Worm (Caenorhabditis elegans): Measurements from ENCODE around the gene C49C8.6.

The C49C8.6 gene

ce11 chrIV:8658122-8658521 lies at the start of gene C49C8.6:
C49C8.6 (minus strand) TSS chrIV:8658222.
- TF ChIP-seq aly-2 (tag; optimal IDR thresholded peaks at IDR 0.05) (no peak), nhr-11 (tag; optimal IDR thresholded peaks at IDR 0.05) (no peak), nhr-21 (tag; optimal IDR thresholded peaks at IDR 0.05) (no peak), lsy-2 (tag; optimal IDR thresholded peaks at IDR 0.05) (no peak), ztf-1 (GFP tag; conservative IDR thresholded peaks at IDR 0.05) (no peak), ztf-4 (tag; optimal IDR thresholded peaks at IDR 0.05) (no peak), peb-1 (tag; optimal IDR thresholded peaks at IDR 0.05) (no peak), dmd-4 (tag; optimal IDR thresholded peaks at IDR 0.05) (no peak), lin-11 (tag; optimal IDR thresholded peaks at IDR 0.05) (no peak), R02D3.7 (tag; optimal IDR thresholded peaks at IDR 0.05) (no peak)

- TF ChIP-seq nhr-6 (tag; optimal IDR thresholded peaks at IDR 0.05) (no peak), sma-3 (GFP tag; optimal IDR thresholded peaks at IDR 0.05) (no peak), unc-39 (tag; optimal IDR thresholded peaks at IDR 0.05) (no peak), ztf-11 (tag; optimal IDR thresholded peaks at IDR 0.05) (no peak), R02D3.7 (tag; optimal IDR thresholded peaks at IDR 0.05) (no peak), nhr-77 (tag; optimal IDR thresholded peaks at IDR 0.05) (no peak), nhr-21 (tag; optimal IDR thresholded peaks at IDR 0.05) (no peak), elt-1 (tag; optimal IDR thresholded peaks at IDR 0.05) (no peak), mdl-1 (tag; optimal IDR thresholded peaks at IDR 0.05) (no peak)
Measured at ce11 chrIV:8705504-8705903, 47.5 kb upstream of the C49C8.6 start, which contains the start of gene H23L24.4. H23L24.4 (minus strand) TSS chrIV:8705604.

ce11 chrIV:8697436-8697835 lies 39.4 kb upstream of the C49C8.6 start, which contains the start of gene ttll-11:
ttll-11 (plus strand) TSS chrIV:8697736.
- TF ChIP-seq lin-11 (tag; optimal IDR thresholded peaks at IDR 0.05), result peak; percentile 1
- no peak for TF ChIP-seq snpc-4 (tag; optimal IDR thresholded peaks at IDR 0.05)

- peak in 1 of 2 experiments; percentile 31 for TF ChIP-seq lsy-2 (tag; optimal IDR thresholded peaks at IDR 0.05)
- no peak for TF ChIP-seq peb-1 (tag; optimal IDR thresholded peaks at IDR 0.05)
- TF ChIP-seq C34F6.9 (tag; optimal IDR thresholded peaks at IDR 0.05), result peak; percentile 6
- TF ChIP-seq blmp-1 (tag; optimal IDR thresholded peaks at IDR 0.05; ENCODE audit: insufficient read depth), result no peak
- no peak for TF ChIP-seq egl-27 (tag; optimal IDR thresholded peaks at IDR 0.05)
- no peak for TF ChIP-seq lin-39 (tag; optimal IDR thresholded peaks at IDR 0.05)
- TF ChIP-seq F13H6.1 (tag; optimal IDR thresholded peaks at IDR 0.05), result peak; percentile 19
- no peak for TF ChIP-seq nhr-11 (tag; optimal IDR thresholded peaks at IDR 0.05)
- no peak for TF ChIP-seq zag-1 (tag; optimal IDR thresholded peaks at IDR 0.05)
- no peak for TF ChIP-seq sem-4 (tag; optimal IDR thresholded peaks at IDR 0.05)
- no peak for TF ChIP-seq mdl-1 (tag; optimal IDR thresholded peaks at IDR 0.05)
- no peak for TF ChIP-seq snpc-4 (tag; optimal IDR thresholded peaks at IDR 0.05)
- no peak for TF ChIP-seq nhr-23 (tag; optimal IDR thresholded peaks at IDR 0.05)
- TF ChIP-seq ceh-16 (tag; optimal IDR thresholded peaks at IDR 0.05), result no peak
- no peak for TF ChIP-seq ceh-82 (tag; optimal IDR thresholded peaks at IDR 0.05)
- TF ChIP-seq nhr-25 (tag; optimal IDR thresholded peaks at IDR 0.05), result no peak
- no peak for TF ChIP-seq nhr-12 (tag; optimal IDR thresholded peaks at IDR 0.05)
- TF ChIP-seq alr-1 (tag; optimal IDR thresholded peaks at IDR 0.05), result no peak
- no peak for TF ChIP-seq unc-62 (GFP tag; optimal IDR thresholded peaks at IDR 0.05)
- TF ChIP-seq dmd-4 (tag; optimal IDR thresholded peaks at IDR 0.05), result no peak
- TF ChIP-seq nhr-10 (tag; optimal IDR thresholded peaks at IDR 0.05), result no peak
- TF ChIP-seq nhr-129 (tag; optimal IDR thresholded peaks at IDR 0.05), result no peak
- TF ChIP-seq unc-55 (GFP tag; optimal IDR thresholded peaks at IDR 0.05), result peak; percentile 26
- no peak for TF ChIP-seq lin-11 (tag; optimal IDR thresholded peaks at IDR 0.05)
- no peak for TF ChIP-seq mbf-1 (tag; optimal IDR thresholded peaks at IDR 0.05)
- no peak for TF ChIP-seq ZK546.5 (tag; optimal IDR thresholded peaks at IDR 0.05)
- TF ChIP-seq elt-3 (tag; optimal IDR thresholded peaks at IDR 0.05), result no peak
- no peak for TF ChIP-seq fos-1 (tag; optimal IDR thresholded peaks at IDR 0.05)
- peak; percentile 36 for TF ChIP-seq gmeb-1 (tag; optimal IDR thresholded peaks at IDR 0.05)
- no peak for TF ChIP-seq elt-1 (tag; optimal IDR thresholded peaks at IDR 0.05)
- TF ChIP-seq nhr-237 (tag; optimal IDR thresholded peaks at IDR 0.05), result no peak
- no peak for TF ChIP-seq ztf-4 (tag; optimal IDR thresholded peaks at IDR 0.05)
- TF ChIP-seq skn-1 (tag; optimal IDR thresholded peaks at IDR 0.05), result no peak
- TF ChIP-seq ztf-11 (tag; optimal IDR thresholded peaks at IDR 0.05), result no peak
- TF ChIP-seq nhr-77 (tag; optimal IDR thresholded peaks at IDR 0.05), result no peak
- TF ChIP-seq Y55F3AM.14 (GFP tag; optimal IDR thresholded peaks at IDR 0.05), result no peak
- TF ChIP-seq ama-1 (optimal IDR thresholded peaks at IDR 0.05), result no peak
- peak; percentile 15 for TF ChIP-seq sma-3 (GFP tag; optimal IDR thresholded peaks at IDR 0.05)
- TF ChIP-seq nhr-6 (tag; optimal IDR thresholded peaks at IDR 0.05), result no peak
Measured at ce11 chrIV:8691486-8691885, 33.5 kb upstream of the C49C8.6 start, which contains the start of the genes hst-1 and ints-6. hst-1 (minus strand) TSS chrIV:8691513. ints-6 (plus strand) TSS chrIV:8691745.
